Worm (Caenorhabditis elegans) whole organism, mixed stage, embryonic: ENCODE results near the gene C25E10.8.

Experiments
- M03D4.4 ChIP-seq: sonication (generic microtip); optimal IDR thresholded peaks from 2 replicates; lab custom pipeline; 2017; ENCODE audit warnings: mild to moderate bottlenecking, missing genetic modification characterization, missing compliant biosample characterization
- bed-3 ChIP-seq: fragments of 200-800 bp; sonication (Bioruptor generic); optimal IDR thresholded peaks from 3 replicates; lab custom pipeline; 2018; ENCODE audit warnings: mild to moderate bottlenecking, missing genetic modification characterization, moderate library complexity, missing compliant biosample characterization
- ceh-39 ChIP-seq: fragments of 150-350 bp; optimal IDR thresholded peaks from 2 replicates; lab custom pipeline; 2014; ENCODE audit warnings: missing biosample characterization, missing genetic modification characterization
- ceh-43 ChIP-seq: fragments of 200-800 bp; sonication (Bioruptor generic); optimal IDR thresholded peaks from 2 replicates; lab custom pipeline; 2018; ENCODE audit warnings: mild to moderate bottlenecking, missing genetic modification characterization, moderate library complexity, missing compliant biosample characterization
- ceh-83 ChIP-seq: fragments of 200-800 bp; sonication (Bioruptor generic); optimal IDR thresholded peaks from 2 replicates; lab custom pipeline; 2018; ENCODE audit warnings: mild to moderate bottlenecking, missing genetic modification characterization, missing compliant biosample characterization
- ces-1 ChIP-seq: fragments of 150-350 bp; optimal IDR thresholded peaks from 2 replicates; lab custom pipeline; 2014; ENCODE audit warnings: missing biosample characterization, missing genetic modification reagents, missing genetic modification characterization
- cnd-1 ChIP-seq: fragments of 200-800 bp; sonication (Bioruptor generic); optimal IDR thresholded peaks from 2 replicates; lab custom pipeline; 2018; ENCODE audit warnings: mild to moderate bottlenecking, missing genetic modification characterization, missing compliant biosample characterization
- drap-1 ChIP-seq: fragments of 200-800 bp; sonication (Bioruptor generic); optimal IDR thresholded peaks from 3 replicates; lab custom pipeline; 2018; ENCODE audit warnings: mild to moderate bottlenecking, missing genetic modification characterization, missing compliant biosample characterization
- elt-3 ChIP-seq: fragments of 150-350 bp; optimal IDR thresholded peaks from 2 replicates; lab custom pipeline; 2014; ENCODE audit warnings: missing biosample characterization, missing genetic modification characterization
- flh-1 ChIP-seq: fragments of 200-800 bp; sonication (Bioruptor generic); optimal IDR thresholded peaks from 2 replicates; lab custom pipeline; 2018; ENCODE audit warnings: mild to moderate bottlenecking, missing genetic modification characterization, moderate library complexity, missing compliant biosample characterization
- ham-2 ChIP-seq: fragments of 200-800 bp; sonication (Bioruptor generic); optimal IDR thresholded peaks from 2 replicates; lab custom pipeline; 2018; ENCODE audit warnings: mild to moderate bottlenecking, missing genetic modification characterization, missing compliant biosample characterization
- hlh-1 ChIP-seq: fragments of 150-350 bp; optimal IDR thresholded peaks from 2 replicates; lab custom pipeline; 2014; ENCODE audit warnings: missing biosample characterization, missing genetic modification reagents, missing genetic modification characterization
- lin-13 ChIP-seq: fragments of 150-350 bp; optimal IDR thresholded peaks from 2 replicates; lab custom pipeline; 2014; ENCODE audit warnings: missing biosample characterization, missing genetic modification characterization
- lin-32 ChIP-seq: fragments of 200-800 bp; sonication (Bioruptor generic); optimal IDR thresholded peaks from 2 replicates; lab custom pipeline; 2018; ENCODE audit warnings: mild to moderate bottlenecking, missing genetic modification characterization, missing compliant biosample characterization
- lsy-2 ChIP-seq: fragments of 150-350 bp; optimal IDR thresholded peaks from 2 replicates; lab custom pipeline; 2014; ENCODE audit warnings: missing biosample characterization, missing genetic modification characterization
- mab-5 ChIP-seq: fragments of 150-350 bp; optimal IDR thresholded peaks from 2 replicates; lab custom pipeline; 2014; ENCODE audit warnings: missing biosample characterization, missing genetic modification characterization
- mep-1 ChIP-seq: fragments of 150-350 bp; optimal IDR thresholded peaks from 2 replicates; lab custom pipeline; 2017; ENCODE audit warnings: missing biosample characterization, missing genetic modification reagents, missing genetic modification characterization, inconsistent platforms
- mls-2 ChIP-seq: sonication (generic microtip); optimal IDR thresholded peaks from 2 replicates; lab custom pipeline; 2016; ENCODE audit warnings: mild to moderate bottlenecking, missing genetic modification characterization, moderate library complexity, missing compliant biosample characterization
- nhr-12 ChIP-seq: fragments of 150-350 bp; optimal IDR thresholded peaks from 2 replicates; lab custom pipeline; 2014; ENCODE audit warnings: missing biosample characterization, missing genetic modification characterization
- nhr-2 ChIP-seq: fragments of 150-350 bp; optimal IDR thresholded peaks from 2 replicates; lab custom pipeline; 2014; ENCODE audit warnings: missing biosample characterization, missing genetic modification characterization
- nhr-237 ChIP-seq: fragments of 150-350 bp; optimal IDR thresholded peaks from 2 replicates; lab custom pipeline; 2014; ENCODE audit warnings: missing biosample characterization, missing genetic modification characterization
- nhr-28 ChIP-seq: fragments of 150-350 bp; optimal IDR thresholded peaks from 2 replicates; lab custom pipeline; 2014; ENCODE audit warnings: missing biosample characterization, missing genetic modification characterization
- nhr-76 ChIP-seq: sonication (generic microtip); optimal IDR thresholded peaks from 2 replicates; lab custom pipeline; 2017; ENCODE audit warnings: missing biosample characterization, missing genetic modification characterization
- pha-4 ChIP-seq: fragments of 150-350 bp; optimal IDR thresholded peaks from 2 replicates; lab custom pipeline; 2018; ENCODE audit warnings: missing biosample characterization, missing genetic modification reagents, missing genetic modification characterization
- sem-2 ChIP-seq: fragments of 200-800 bp; sonication (Bioruptor generic); optimal IDR thresholded peaks from 2 replicates; lab custom pipeline; 2018; ENCODE audit warnings: mild to moderate bottlenecking, missing genetic modification characterization, missing compliant biosample characterization
- snpc-4 ChIP-seq: fragments of 150-350 bp; optimal IDR thresholded peaks from 2 replicates; lab custom pipeline; 2014; ENCODE audit warnings: missing biosample characterization, missing genetic modification characterization
- sptf-1 ChIP-seq: sonication (generic microtip); optimal IDR thresholded peaks from 2 replicates; lab custom pipeline; 2017; ENCODE audit warnings: mild to moderate bottlenecking, missing genetic modification characterization, moderate library complexity, missing compliant biosample characterization
- tbx-8 ChIP-seq: fragments of 200-800 bp; sonication (Bioruptor generic); optimal IDR thresholded peaks from 2 replicates; lab custom pipeline; 2018; ENCODE audit warnings: mild to moderate bottlenecking, missing genetic modification characterization, moderate library complexity, missing compliant biosample characterization
- unc-120 ChIP-seq: sonication (generic microtip); optimal IDR thresholded peaks from 2 replicates; lab custom pipeline; 2017; ENCODE audit warnings: missing genetic modification characterization, missing compliant biosample characterization; ENCODE audit not compliant: poor library complexity, severe bottlenecking
- unc-62 ChIP-seq: fragments of 150-350 bp; optimal IDR thresholded peaks from 2 replicates; lab custom pipeline; 2014; ENCODE audit warnings: missing biosample characterization, missing genetic modification reagents, missing genetic modification characterization
- zip-8 ChIP-seq: fragments of 150-350 bp; optimal IDR thresholded peaks from 2 replicates; lab custom pipeline; 2014; ENCODE audit warnings: missing biosample characterization, missing genetic modification characterization
- ztf-11 ChIP-seq: fragments of 150-350 bp; optimal IDR thresholded peaks from 2 replicates; lab custom pipeline; 2014; ENCODE audit warnings: missing biosample characterization, missing genetic modification characterization

The C25E10.8 gene

ce11 chrV:9055644-9056043, 1.8 kb upstream of the C25E10.8 start:
- TF ChIP-seq nhr-12 (tag; lab: Kevin White, UChicago) (no peak), zip-8 (tag; lab: Kevin White, UChicago) (no peak)

- no peak for TF ChIP-seq nhr-12 (tag; lab: Kevin White, UChicago)
- no peak for TF ChIP-seq sem-2 (GFP tag; lab: Kevin White, UChicago)
- TF ChIP-seq zip-8 (tag; lab: Kevin White, UChicago) = no peak
- no peak for TF ChIP-seq lin-32 (GFP tag; lab: Kevin White, UChicago)
- no peak for TF ChIP-seq snpc-4 (tag; lab: Kevin White, UChicago)
- no peak for TF ChIP-seq bed-3 (GFP tag; lab: Kevin White, UChicago)
- TF ChIP-seq pha-4 (tag; lab: Kevin White, UChicago) = no peak
- TF ChIP-seq ztf-11 (tag; lab: Kevin White, UChicago) = no peak
- TF ChIP-seq, all 35 proteins: peak for 0
These were observed 902 bp upstream of the C25E10.8 start, which contains the start of gene swm-1 for ce11 chrV:9054771-9055170. swm-1 (minus strand) TSS chrV:9054871.

ce11 chrV:9053235-9053634, 634 bp downstream of the C25E10.8 start:
- no peak for TF ChIP-seq zip-8 (tag; lab: Kevin White, UChicago)
- TF ChIP-seq flh-1 (GFP tag; lab: Kevin White, UChicago) = no peak
- no peak for TF ChIP-seq cnd-1 (tag; lab: Kevin White, UChicago)
- TF ChIP-seq unc-62 (GFP tag; lab: Kevin White, UChicago) = no peak
- TF ChIP-seq tbx-8 (GFP tag; lab: Kevin White, UChicago) = no peak
- TF ChIP-seq mls-2 (tag; lab: Kevin White, UChicago) = no peak
- no peak for TF ChIP-seq sem-2 (GFP tag; lab: Kevin White, UChicago)
- TF ChIP-seq nhr-237 (tag; lab: Kevin White, UChicago) = no peak
- no peak for TF ChIP-seq lsy-2 (tag; lab: Kevin White, UChicago)
- TF ChIP-seq nhr-2 (tag; lab: Kevin White, UChicago) = no peak
- TF ChIP-seq drap-1 (GFP tag; lab: Kevin White, UChicago) = no peak
- no peak for TF ChIP-seq nhr-76 (tag; lab: Kevin White, UChicago)
- no peak for TF ChIP-seq lin-13
- no peak for TF ChIP-seq M03D4.4 (tag; lab: Kevin White, UChicago)
- TF ChIP-seq ceh-83 (GFP tag; lab: Kevin White, UChicago) = no peak
- no peak for TF ChIP-seq snpc-4 (tag; lab: Kevin White, UChicago)
- no peak for TF ChIP-seq nhr-28 (tag; lab: Kevin White, UChicago)
- TF ChIP-seq ham-2 (GFP tag; lab: Kevin White, UChicago) = no peak
- TF ChIP-seq mep-1 (tag; lab: Kevin White, UChicago) = no peak
- TF ChIP-seq, all 35 proteins: peak for 0

- no peak for TF ChIP-seq zip-8 (tag; lab: Kevin White, UChicago)
- no peak for TF ChIP-seq hlh-1 (tag; lab: Kevin White, UChicago)
- TF ChIP-seq mls-2 (tag; lab: Kevin White, UChicago) = no peak
- no peak for TF ChIP-seq ceh-39
- TF ChIP-seq ham-2 (GFP tag; lab: Kevin White, UChicago) = no peak
- no peak for TF ChIP-seq ceh-43 (GFP tag; lab: Kevin White, UChicago)
- no peak for TF ChIP-seq lsy-2 (tag; lab: Kevin White, UChicago)
- TF ChIP-seq ztf-11 (tag; lab: Kevin White, UChicago) = no peak
- TF ChIP-seq ceh-83 (GFP tag; lab: Kevin White, UChicago) = no peak
These were observed 2.8 kb downstream of the C25E10.8 start, which contains the start of gene C25E10.7 for ce11 chrV:9051100-9051499. C25E10.7 (minus strand) TSS chrV:9051200.

ce11 chrV:9049271-9049670, 4.6 kb downstream of the C25E10.8 start:
- TF ChIP-seq mep-1 (tag; lab: Kevin White, UChicago) (no peak), M03D4.4 (tag; lab: Kevin White, UChicago) (no peak), sptf-1 (tag; lab: Kevin White, UChicago) (no peak), lsy-2 (tag; lab: Kevin White, UChicago) (no peak), ceh-83 (GFP tag; lab: Kevin White, UChicago) (no peak)

- TF ChIP-seq lin-13 (no peak), ces-1 (GFP tag; lab: Kevin White, UChicago) (no peak), pha-4 (tag; lab: Kevin White, UChicago) (no peak), sem-2 (GFP tag; lab: Kevin White, UChicago) (no peak), cnd-1 (tag; lab: Kevin White, UChicago) (no peak), nhr-237 (tag; lab: Kevin White, UChicago) (no peak), M03D4.4 (tag; lab: Kevin White, UChicago) (no peak), drap-1 (GFP tag; lab: Kevin White, UChicago) (no peak), nhr-28 (tag; lab: Kevin White, UChicago) (no peak), snpc-4 (tag; lab: Kevin White, UChicago) (no peak), ceh-39 (no peak), elt-3 (tag; lab: Kevin White, UChicago) (no peak), flh-1 (GFP tag; lab: Kevin White, UChicago) (no peak), mab-5 (tag; lab: Kevin White, UChicago) (no peak), mep-1 (tag; lab: Kevin White, UChicago) (no peak), hlh-1 (tag; lab: Kevin White, UChicago) (no peak), zip-8 (tag; lab: Kevin White, UChicago) (no peak), unc-120 (tag; lab: Kevin White, UChicago) (no peak), ceh-43 (GFP tag; lab: Kevin White, UChicago) (no peak), nhr-2 (tag; lab: Kevin White, UChicago) (no peak)
These were observed 6.3 kb downstream of the C25E10.8 start, which contains the start of gene C25E10.17 for ce11 chrV:9047555-9048049. C25E10.17 (minus strand) TSS chrV:9047605.
